Worm (Caenorhabditis elegans) whole organism, young adult: ENCODE results near the gene tag-153.
A peak's percentile ranks its signal among the peaks of the same experiment; 100 is the strongest.
"Not testable (repeated sequence)": the region's sequence is repeated elsewhere in the genome, so short reads cannot be mapped to it uniquely, and the experiment has no call there.

ENCODE experiments used
- B0019.2 ChIP-seq: fragments of 200-800 bp; sonication (Bioruptor generic); conservative IDR thresholded peaks from 2 replicates; pipeline ENCODE4 v1.3.6; 2022; ENCODE audit warnings: missing genetic modification reagents, missing genetic modification characterization, missing compliant biosample characterization
- B0336.3 ChIP-seq: fragments of 200-800 bp; sonication (Bioruptor generic); IDR thresholded peaks from 2 replicates; pipeline ENCODE4 v1.3.6; 2022; ENCODE audit warnings: missing genetic modification characterization, missing compliant biosample characterization
- C06A6.2 ChIP-seq: fragments of 200-800 bp; sonication (Bioruptor generic); conservative IDR thresholded peaks from 2 replicates; pipeline ENCODE4 v1.3.6; 2022; ENCODE audit warnings: missing genetic modification characterization, missing compliant biosample characterization
- C17E4.6 ChIP-seq: fragments of 200-800 bp; sonication (Bioruptor generic); IDR thresholded peaks from 2 replicates; pipeline ENCODE4 v1.3.6; 2022; ENCODE audit warnings: missing genetic modification reagents, missing genetic modification characterization, missing compliant biosample characterization
- F33H1.4 ChIP-seq: fragments of 200-800 bp; sonication (Bioruptor generic); IDR thresholded peaks from 2 replicates; pipeline ENCODE4 v1.3.6; 2022; ENCODE audit warnings: missing genetic modification reagents, missing genetic modification characterization, missing compliant biosample characterization
- F39B2.1 ChIP-seq: fragments of 200-800 bp; sonication (Bioruptor generic); IDR thresholded peaks from 2 replicates; pipeline ENCODE4 v1.3.6; 2022; ENCODE audit warnings: missing genetic modification reagents, missing genetic modification characterization, missing compliant biosample characterization
- K11D2.4 ChIP-seq: fragments of 200-800 bp; sonication (Bioruptor generic); IDR thresholded peaks from 2 replicates; pipeline ENCODE4 v1.3.6; 2022; ENCODE audit warnings: missing genetic modification reagents, missing genetic modification characterization, missing compliant biosample characterization
- K12H6.12 ChIP-seq: fragments of 200-800 bp; sonication (Bioruptor generic); optimal IDR thresholded peaks from 2 replicates; lab custom pipeline; 2018; ENCODE audit warnings: mild to moderate bottlenecking, missing genetic modification characterization, missing compliant biosample characterization
- Y53F4B.3 ChIP-seq: fragments of 200-800 bp; sonication (Bioruptor generic); IDR thresholded peaks from 2 replicates; pipeline ENCODE4 v1.3.6; 2022; ENCODE audit warnings: missing genetic modification reagents, missing genetic modification characterization, missing compliant biosample characterization
- Y53G8AR.9 ChIP-seq: fragments of 200-800 bp; sonication (Bioruptor generic); conservative IDR thresholded peaks from 2 replicates; pipeline ENCODE4 v1.3.6; 2022; ENCODE audit warnings: missing genetic modification reagents, missing genetic modification characterization, missing compliant biosample characterization
- Y67H2A.10 ChIP-seq: fragments of 200-800 bp; sonication (Bioruptor generic); conservative IDR thresholded peaks from 2 replicates; pipeline ENCODE4 v1.3.6; 2022; ENCODE audit warnings: missing genetic modification reagents, missing genetic modification characterization, missing compliant biosample characterization
- Y79H2A.3 ChIP-seq: fragments of 200-800 bp; sonication (Bioruptor generic); conservative IDR thresholded peaks from 2 replicates; pipeline ENCODE4 v1.3.6; 2022; ENCODE audit warnings: missing genetic modification reagents, missing genetic modification characterization, missing compliant biosample characterization
- Y95B8A.8 ChIP-seq: fragments of 200-800 bp; sonication (Bioruptor generic); IDR thresholded peaks from 2 replicates; pipeline ENCODE4 v1.3.6; 2022; ENCODE audit warnings: missing genetic modification reagents, missing genetic modification characterization, missing compliant biosample characterization
- aptf-2 ChIP-seq: fragments of 200-800 bp; sonication (Bioruptor generic); conservative IDR thresholded peaks from 2 replicates; pipeline ENCODE4 v1.3.6; 2022; ENCODE audit warnings: missing genetic modification reagents, missing genetic modification characterization, missing compliant biosample characterization
- atf-7 ChIP-seq: sonication (generic microtip); optimal IDR thresholded peaks from 2 replicates; lab custom pipeline; 2017; ENCODE audit warnings: mild to moderate bottlenecking, missing genetic modification characterization, missing compliant biosample characterization
- attf-3 ChIP-seq: fragments of 200-800 bp; sonication (Bioruptor generic); conservative IDR thresholded peaks from 2 replicates; pipeline ENCODE4 v1.3.6; 2022; ENCODE audit warnings: missing genetic modification reagents, missing genetic modification characterization, missing compliant biosample characterization
- attf-6 ChIP-seq: fragments of 200-800 bp; sonication (Bioruptor generic); IDR thresholded peaks from 2 replicates; pipeline ENCODE4 v1.3.6; 2022; ENCODE audit warnings: missing genetic modification reagents, missing genetic modification characterization, missing compliant biosample characterization
- cebp-1 ChIP-seq, 2 experiments: fragments of 200-800 bp in 1 of 2; sonication (Bioruptor generic) in 1 of 2; sonication (generic microtip) in 1 of 2; IDR thresholded peaks in 1 of 2; optimal IDR thresholded peaks in 1 of 2; 2 replicates each; pipeline versions ENCODE4 v1.3.6 to Lab custom; 2017 to 2022; ENCODE audit warnings: missing compliant biosample characterization in 2 of 2, missing genetic modification characterization in 2 of 2, mild to moderate bottlenecking in 1 of 2, missing genetic modification reagents in 1 of 2, moderate library complexity in 1 of 2
- cebp-2 ChIP-seq: fragments of 200-800 bp; sonication (Bioruptor generic); IDR thresholded peaks from 2 replicates; pipeline ENCODE4 v1.3.6; 2022; ENCODE audit warnings: missing genetic modification characterization, missing compliant biosample characterization
- ceh-40 ChIP-seq: fragments of 200-800 bp; sonication (Bioruptor generic); IDR thresholded peaks from 2 replicates; pipeline ENCODE4 v1.3.6; 2022; ENCODE audit warnings: missing genetic modification characterization, missing compliant biosample characterization
- ceh-79 ChIP-seq: sonication (generic microtip); optimal IDR thresholded peaks from 2 replicates; lab custom pipeline; 2017; ENCODE audit warnings: mild to moderate bottlenecking, missing genetic modification characterization, missing compliant biosample characterization
- ceh-91 ChIP-seq: fragments of 200-800 bp; sonication (Bioruptor generic); IDR thresholded peaks from 2 replicates; pipeline ENCODE4 v1.3.6; 2022; ENCODE audit warnings: missing genetic modification reagents, missing genetic modification characterization, missing compliant biosample characterization
- chd-7 ChIP-seq: sonication (generic microtip); optimal IDR thresholded peaks from 2 replicates; lab custom pipeline; 2016; ENCODE audit warnings: mild to moderate bottlenecking, missing genetic modification characterization, moderate library complexity, missing compliant biosample characterization
- ekl-4 ChIP-seq: fragments of 200-800 bp; sonication (Bioruptor generic); IDR thresholded peaks from 2 replicates; pipeline ENCODE4 v1.3.6; 2022; ENCODE audit warnings: missing genetic modification reagents, missing genetic modification characterization, missing compliant biosample characterization
- gei-17 ChIP-seq: fragments of 200-800 bp; sonication (Bioruptor generic); optimal IDR thresholded peaks from 2 replicates; lab custom pipeline; 2018; ENCODE audit warnings: mild to moderate bottlenecking, missing genetic modification characterization, missing compliant biosample characterization
- hmg-20 ChIP-seq: fragments of 200-800 bp; sonication (Bioruptor generic); IDR thresholded peaks from 2 replicates; pipeline ENCODE4 v1.3.6; 2022; ENCODE audit warnings: missing genetic modification reagents, missing genetic modification characterization, missing compliant biosample characterization
- hsf-1 ChIP-seq: fragments of 200-800 bp; sonication (Bioruptor generic); IDR thresholded peaks from 2 replicates; pipeline ENCODE4 v1.3.6; 2022; ENCODE audit warnings: missing genetic modification reagents, missing genetic modification characterization, missing compliant biosample characterization
- lag-1 ChIP-seq: fragments of 200-800 bp; sonication (Bioruptor generic); IDR thresholded peaks from 2 replicates; pipeline ENCODE4 v1.3.6; 2022; ENCODE audit warnings: missing genetic modification reagents, missing genetic modification characterization, missing compliant biosample characterization
- let-526 ChIP-seq: fragments of 200-800 bp; sonication (Bioruptor generic); IDR thresholded peaks from 2 replicates; pipeline ENCODE4 v1.3.6; 2022; ENCODE audit warnings: missing genetic modification reagents, missing genetic modification characterization, missing compliant biosample characterization
- lin-26 ChIP-seq: fragments of 200-800 bp; sonication (Bioruptor generic); IDR thresholded peaks from 2 replicates; pipeline ENCODE4 v1.3.6; 2022; ENCODE audit warnings: missing genetic modification reagents, missing genetic modification characterization, missing compliant biosample characterization
- madf-6 ChIP-seq: fragments of 200-800 bp; sonication (Bioruptor generic); IDR thresholded peaks from 2 replicates; pipeline ENCODE4 v1.3.6; 2022; ENCODE audit warnings: missing genetic modification reagents, missing genetic modification characterization, missing compliant biosample characterization
- madf-8 ChIP-seq: fragments of 200-800 bp; sonication (Bioruptor generic); conservative IDR thresholded peaks from 2 replicates; pipeline ENCODE4 v1.3.6; 2022; ENCODE audit warnings: missing genetic modification reagents, missing genetic modification characterization, missing compliant biosample characterization
- mcd-1 ChIP-seq: fragments of 200-800 bp; sonication (Bioruptor generic); IDR thresholded peaks from 2 replicates; pipeline ENCODE4 v1.3.6; 2022; ENCODE audit warnings: missing genetic modification reagents, missing genetic modification characterization, missing compliant biosample characterization
- mxl-1 ChIP-seq: sonication (generic microtip); optimal IDR thresholded peaks from 2 replicates; lab custom pipeline; 2016; ENCODE audit warnings: missing genetic modification characterization, missing compliant biosample characterization
- nfya-2 ChIP-seq: fragments of 200-800 bp; sonication (Bioruptor generic); IDR thresholded peaks from 2 replicates; pipeline ENCODE4 v1.3.6; 2022; ENCODE audit warnings: missing genetic modification reagents, missing genetic modification characterization, missing compliant biosample characterization
- nfyb-1 ChIP-seq: fragments of 200-800 bp; sonication (Bioruptor generic); IDR thresholded peaks from 2 replicates; pipeline ENCODE4 v1.3.6; 2022; ENCODE audit warnings: missing genetic modification reagents, missing genetic modification characterization, missing compliant biosample characterization
- nhr-120 ChIP-seq: fragments of 200-800 bp; sonication (Bioruptor generic); IDR thresholded peaks from 2 replicates; pipeline ENCODE4 v1.3.6; 2022; ENCODE audit warnings: missing genetic modification characterization, missing compliant biosample characterization
- pbrm-1 ChIP-seq: fragments of 200-800 bp; sonication (Bioruptor generic); IDR thresholded peaks from 2 replicates; pipeline ENCODE4 v1.3.6; 2022; ENCODE audit warnings: missing genetic modification reagents, missing genetic modification characterization, missing compliant biosample characterization
- repo-1 ChIP-seq: sonication (generic microtip); optimal IDR thresholded peaks from 2 replicates; lab custom pipeline; 2017; ENCODE audit warnings: mild to moderate bottlenecking, missing genetic modification characterization, missing compliant biosample characterization
- sea-2 ChIP-seq: fragments of 200-800 bp; sonication (Bioruptor generic); IDR thresholded peaks from 2 replicates; pipeline ENCODE4 v1.3.6; 2022; ENCODE audit warnings: missing genetic modification characterization, missing compliant biosample characterization
- sptf-2 ChIP-seq: fragments of 200-800 bp; sonication (Bioruptor generic); optimal IDR thresholded peaks from 2 replicates; lab custom pipeline; 2018; ENCODE audit warnings: mild to moderate bottlenecking, missing genetic modification characterization, missing compliant biosample characterization
- tbp1 ChIP-seq: fragments of 200-800 bp; sonication (Bioruptor generic); optimal IDR thresholded peaks from 2 replicates; lab custom pipeline; 2018; ENCODE audit warnings: mild to moderate bottlenecking, missing genetic modification characterization, missing compliant biosample characterization
- ztf-25 ChIP-seq: fragments of 200-800 bp; sonication (Bioruptor generic); IDR thresholded peaks from 2 replicates; pipeline ENCODE4 v1.3.6; 2022; ENCODE audit warnings: missing genetic modification reagents, missing genetic modification characterization, missing compliant biosample characterization
- ztf-6 ChIP-seq: fragments of 200-800 bp; sonication (Bioruptor generic); IDR thresholded peaks from 2 replicates; pipeline ENCODE4 v1.3.6; 2022; ENCODE audit warnings: missing genetic modification reagents, missing genetic modification characterization, missing compliant biosample characterization

Gene tag-153

DNA sequence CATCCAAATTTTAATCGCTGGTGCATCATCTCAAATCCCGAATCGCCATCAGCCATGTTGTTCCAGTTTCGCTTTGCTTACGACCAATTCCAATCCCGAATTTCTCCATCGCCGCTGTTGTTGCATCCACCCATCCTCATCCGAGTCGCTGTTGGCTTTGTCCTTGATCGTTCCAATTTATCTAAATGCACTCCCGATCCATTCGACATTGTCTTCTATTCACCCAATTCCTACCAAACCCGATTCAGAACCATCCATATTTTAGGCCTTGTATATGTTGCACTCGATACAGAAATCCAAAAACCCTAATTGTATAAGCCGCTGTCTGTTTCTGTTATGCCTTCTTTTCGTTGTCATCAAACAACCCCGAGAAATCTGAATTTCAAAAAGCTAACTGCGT, 17.4 kb downstream of the tag-153 start (continued):
- 0 out of 2 replicates have a peak, but pooled peaks have one; percentile 43 for TF ChIP-seq nhr-120 (GFP tag; lab: Robert Waterston, UW)
- peak; percentile 70; the same call in 1 of the 2 replicates for TF ChIP-seq ztf-25
- TF ChIP-seq B0336.3 (GFP tag; lab: Robert Waterston, UW): peak; percentile 52
- 0 out of 2 replicates have a peak, but pooled peaks have one; percentile 54 for TF ChIP-seq hmg-20 (GFP tag; lab: Robert Waterston, UW)
- peak; percentile 97 for TF ChIP-seq cebp-2 (GFP tag; lab: Robert Waterston, UW)
- TF ChIP-seq F39B2.1 (GFP tag; lab: Robert Waterston, UW): peak; percentile 50; the same call in 1 of the 2 replicates
- no peak for TF ChIP-seq tbp1
- peak; percentile 80 for TF ChIP-seq pbrm-1 (GFP tag; lab: Robert Waterston, UW)
- peak; percentile 75 for TF ChIP-seq repo-1
- peak; percentile 59; the same call in 1 of the 2 replicates for TF ChIP-seq ceh-91
- peak; percentile 88 for TF ChIP-seq Y95B8A.8 (GFP tag; lab: Robert Waterston, UW)
- peak; percentile 8 for TF ChIP-seq K12H6.12 (tag; lab: Kevin White, UChicago)
- TF ChIP-seq chd-7: peak; percentile 49
- peak; percentile 23 for TF ChIP-seq mxl-1 (tag; lab: Kevin White, UChicago)
- TF ChIP-seq mcd-1 (GFP tag; lab: Robert Waterston, UW): peak; percentile 49; the same call in 1 of the 2 replicates
- TF ChIP-seq ekl-4 (GFP tag; lab: Robert Waterston, UW): peak; percentile 75
- TF ChIP-seq madf-8 (GFP tag; lab: Robert Waterston, UW): no peak
- TF ChIP-seq Y67H2A.10: 0 out of 2 replicates have a peak, but pooled peaks have one; percentile 24
- TF ChIP-seq Y53F4B.3 (GFP tag; lab: Robert Waterston, UW): peak; percentile 36; the same call in 1 of the 2 replicates
- TF ChIP-seq cebp-1 (GFP tag; IDR thresholded peaks at IDR 0.05; lab: Robert Waterston, UW): peak; percentile 70
- TF ChIP-seq cebp-1 (tag; optimal IDR thresholded peaks at IDR 0.05; lab: Kevin White, UChicago): peak; percentile 62
- 0 out of 2 replicates have a peak, but pooled peaks have one; percentile 13 for TF ChIP-seq attf-3 (GFP tag; lab: Robert Waterston, UW)
- no peak for TF ChIP-seq F33H1.4 (GFP tag; lab: Robert Waterston, UW)
- peak; percentile 92 for TF ChIP-seq Y79H2A.3
- peak; percentile 16 for TF ChIP-seq atf-7 (tag; lab: Kevin White, UChicago)
- TF ChIP-seq sea-2 (GFP tag; lab: Robert Waterston, UW): peak; percentile 65; the same call in 1 of the 2 replicates
- TF ChIP-seq gei-17 (GFP tag; lab: Kevin White, UChicago): no peak
- TF ChIP-seq lag-1 (GFP tag; lab: Robert Waterston, UW): no peak
- TF ChIP-seq ceh-79: peak; percentile 52
- TF ChIP-seq sptf-2 (GFP tag; lab: Kevin White, UChicago): no peak

- TF ChIP-seq let-526 (GFP tag; lab: Robert Waterston, UW) (peak; percentile 58; the same call in 1 of the 2 replicates), madf-6 (GFP tag; lab: Robert Waterston, UW) (peak; percentile 61), K11D2.4 (GFP tag; lab: Robert Waterston, UW) (peak; percentile 91), ekl-4 (GFP tag; lab: Robert Waterston, UW) (peak; percentile 82), pbrm-1 (GFP tag; lab: Robert Waterston, UW) (peak; percentile 88), lag-1 (GFP tag; lab: Robert Waterston, UW) (peak; percentile 73; the same call in 1 of the 2 replicates), Y95B8A.8 (GFP tag; lab: Robert Waterston, UW) (peak; percentile 96), Y53G8AR.9 (GFP tag; lab: Robert Waterston, UW) (peak; percentile 98), C06A6.2 (GFP tag; lab: Robert Waterston, UW) (peak; percentile 90), cebp-2 (GFP tag; lab: Robert Waterston, UW) (peak; percentile 92), ztf-25 (0 out of 2 replicates have a peak, but pooled peaks have one; percentile 57), attf-6 (GFP tag; lab: Robert Waterston, UW) (0 out of 2 replicates have a peak, but pooled peaks have one; percentile 37), F39B2.1 (GFP tag; lab: Robert Waterston, UW) (peak; percentile 85), nhr-120 (GFP tag; lab: Robert Waterston, UW) (peak; percentile 89; the same call in 1 of the 2 replicates), hsf-1 (GFP tag; lab: Robert Waterston, UW) (peak; percentile 73; the same call in 1 of the 2 replicates), ceh-40 (GFP tag; lab: Robert Waterston, UW) (peak; percentile 71; the same call in 1 of the 2 replicates), B0019.2 (GFP tag; lab: Robert Waterston, UW) (peak; percentile 59), lin-26 (GFP tag; lab: Robert Waterston, UW) (peak; percentile 75; the same call in 1 of the 2 replicates), ztf-6 (GFP tag; lab: Robert Waterston, UW) (0 out of 2 replicates have a peak, but pooled peaks have one; percentile 18), nfya-2 (GFP tag; lab: Robert Waterston, UW) (0 out of 2 replicates have a peak, but pooled peaks have one; percentile 53), nfyb-1 (GFP tag; lab: Robert Waterston, UW) (peak; percentile 90), cebp-1 (GFP tag; IDR thresholded peaks at IDR 0.05; lab: Robert Waterston, UW) (peak; percentile 78), Y67H2A.10 (peak; percentile 68), C17E4.6 (GFP tag; lab: Robert Waterston, UW) (peak; percentile 56; the same call in 1 of the 2 replicates), mcd-1 (GFP tag; lab: Robert Waterston, UW) (peak; percentile 27; the same call in 1 of the 2 replicates), aptf-2 (GFP tag; lab: Robert Waterston, UW) (0 out of 2 replicates have a peak, but pooled peaks have one; percentile 12)
- not testable (repeated sequence) for TF ChIP-seq cebp-1 (tag; optimal IDR thresholded peaks at IDR 0.05; lab: Kevin White, UChicago)
Measured at ce11 chrV:9341814-9342213, 18.9 kb downstream of the tag-153 start.
